Worm (Caenorhabditis elegans): ENCODE data around the gene col-9.

col-9 gene

DNA sequence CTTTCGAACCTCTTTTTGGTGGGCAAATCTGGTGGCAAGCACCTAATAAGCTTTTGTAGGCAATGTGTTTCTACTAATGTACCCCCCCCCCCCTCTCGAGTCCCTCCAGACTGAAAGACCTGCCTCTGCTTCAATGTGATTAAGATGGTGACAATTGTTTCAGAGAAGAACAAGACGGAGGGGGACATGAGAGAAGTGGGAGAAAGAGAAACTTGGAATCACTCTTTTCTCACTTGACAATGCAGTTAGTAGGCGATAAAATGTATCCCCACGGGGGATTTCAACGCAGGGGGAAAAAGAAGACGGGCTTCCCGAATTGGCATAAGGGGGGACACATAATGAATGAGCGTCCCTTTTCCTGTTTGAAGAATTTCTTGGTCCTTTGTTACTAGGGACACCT lies 42.4 kb downstream of the col-9 start:
- peak; percentile 59 for TF ChIP-seq lin-14 (GFP tag; optimal IDR thresholded peaks at IDR 0.05)
- no peak for TF ChIP-seq C34B4.2 (tag; optimal IDR thresholded peaks at IDR 0.05)
- no peak for TF ChIP-seq pag-3 (tag; optimal IDR thresholded peaks at IDR 0.05; ENCODE audit: borderline replicate concordance, insufficient read depth)
- TF ChIP-seq nhr-71 (tag; optimal IDR thresholded peaks at IDR 0.05) = peak; percentile 17
- TF ChIP-seq ceh-8 (GFP tag; optimal IDR thresholded peaks at IDR 0.05) = peak; percentile 20
- TF ChIP-seq isw-1 (GFP tag; IDR thresholded peaks at IDR 0.05) = no peak
- no peak for TF ChIP-seq tlp-1 (tag; optimal IDR thresholded peaks at IDR 0.05)

DNA sequence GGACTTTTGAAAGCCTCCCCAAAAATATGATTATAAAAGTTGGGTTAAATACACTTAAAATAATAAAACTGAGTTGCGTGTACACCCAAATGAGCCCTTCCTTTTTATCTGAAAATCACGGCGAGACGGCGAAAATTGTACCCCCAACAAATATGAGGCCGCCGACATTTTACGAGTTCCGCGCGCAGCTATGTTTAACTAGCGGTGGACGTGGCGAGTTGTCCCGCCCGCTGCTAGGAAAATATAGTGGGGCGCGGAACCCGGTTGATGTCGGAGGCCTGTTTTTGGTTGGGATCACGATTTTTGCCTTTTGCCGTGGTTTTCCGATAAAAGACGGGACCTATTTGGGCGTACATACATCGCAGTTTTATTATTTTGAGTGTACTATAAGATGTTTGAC lies 43.2 kb downstream of the col-9 start:
- TF ChIP-seq snpc-4 (tag; optimal IDR thresholded peaks at IDR 0.05) = peak; percentile 82
- no peak for TF ChIP-seq nhr-20 (tag; optimal IDR thresholded peaks at IDR 0.05)

DNA sequence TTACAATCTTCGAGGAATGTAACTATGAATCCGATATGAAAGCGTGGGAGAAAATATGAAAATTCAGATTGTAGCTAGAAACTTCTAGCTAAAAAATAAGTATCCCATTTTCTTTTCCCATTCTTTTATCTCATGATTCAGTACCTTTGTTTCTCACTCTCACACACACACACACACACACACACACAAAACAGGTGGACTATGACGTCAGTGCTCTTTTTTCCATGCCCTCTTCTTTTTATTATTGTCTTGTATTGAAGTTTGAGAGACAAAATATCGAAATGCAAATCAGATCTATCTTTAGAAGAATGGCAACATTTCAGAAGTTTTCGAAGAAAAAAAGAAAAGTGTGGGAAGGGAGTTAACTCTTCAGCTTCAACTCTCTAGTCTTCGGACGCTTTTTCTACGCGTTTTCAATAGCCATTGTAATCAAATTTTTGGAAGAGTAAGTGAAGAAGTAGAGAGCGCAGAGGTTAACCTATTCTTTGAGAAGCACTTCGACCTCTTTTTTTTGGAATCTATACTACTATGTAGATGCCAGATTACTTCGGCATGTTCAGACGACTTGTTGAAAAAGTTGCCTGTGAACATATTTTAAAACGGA lies 44.1 kb downstream of the col-9 start:
- TF ChIP-seq snu-23 (GFP tag; optimal IDR thresholded peaks at IDR 0.05) (peak; percentile 13), rnt-1 (tag; optimal IDR thresholded peaks at IDR 0.05) (peak; percentile 56), nhr-20 (tag; optimal IDR thresholded peaks at IDR 0.05) (no peak), nhr-71 (tag; optimal IDR thresholded peaks at IDR 0.05) (peak; percentile 52), lir-3 (tag; optimal IDR thresholded peaks at IDR 0.05; ENCODE audit: poor library complexity) (no peak), lin-14 (GFP tag; optimal IDR thresholded peaks at IDR 0.05) (peak; percentile 61), fkh-10 (GFP tag; optimal IDR thresholded peaks at IDR 0.05) (peak; percentile 65), irx-1 (tag; optimal IDR thresholded peaks at IDR 0.05) (no peak), nhr-19 (GFP tag; conservative IDR thresholded peaks at IDR 0.05) (peak; percentile 33; the same call in 1 of the 2 replicates), lsy-2 (tag; optimal IDR thresholded peaks at IDR 0.05) (peak; percentile 2 to 13)

DNA sequence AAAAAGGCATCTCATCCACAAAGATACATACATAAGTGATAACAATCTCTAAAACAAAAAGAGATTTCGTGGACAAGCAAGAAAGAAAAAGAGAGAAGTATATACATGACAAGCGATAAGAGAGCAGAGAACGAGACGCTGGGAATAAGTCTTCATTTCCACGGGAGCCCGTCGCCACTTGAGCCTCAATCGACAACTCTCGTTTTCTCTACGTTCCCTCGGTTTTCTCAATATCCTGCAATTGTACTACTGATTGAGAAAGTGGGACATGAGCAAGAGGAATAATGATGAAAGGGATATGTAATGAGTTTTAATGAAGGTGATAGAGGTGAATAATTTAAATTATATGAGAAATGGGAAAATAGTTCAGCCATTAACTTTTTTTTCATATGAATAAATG lies 47.7 kb downstream of the col-9 start:
- TF ChIP-seq aha-1 (tag; optimal IDR thresholded peaks at IDR 0.05) = no peak
- TF ChIP-seq nhr-237 (tag; optimal IDR thresholded peaks at IDR 0.05) = no peak
- TF ChIP-seq fkh-8 (tag; optimal IDR thresholded peaks at IDR 0.05) = no peak
- TF ChIP-seq snu-23 (GFP tag; optimal IDR thresholded peaks at IDR 0.05) = peak; percentile 22
- peak; percentile 41 for TF ChIP-seq nhr-71 (tag; optimal IDR thresholded peaks at IDR 0.05)
- TF ChIP-seq lin-14 (GFP tag; optimal IDR thresholded peaks at IDR 0.05) = peak; percentile 30
- peak; percentile 58 for TF ChIP-seq rnt-1 (tag; optimal IDR thresholded peaks at IDR 0.05)
- TF ChIP-seq ceh-82 (tag; optimal IDR thresholded peaks at IDR 0.05) = no peak
- TF ChIP-seq elt-3 (tag; optimal IDR thresholded peaks at IDR 0.05) = no peak
- TF ChIP-seq mef-2 (tag; optimal IDR thresholded peaks at IDR 0.05) = no peak
- TF ChIP-seq nhr-12 (tag; optimal IDR thresholded peaks at IDR 0.05) = no peak
- no peak for TF ChIP-seq alr-1 (tag; optimal IDR thresholded peaks at IDR 0.05; ENCODE audit: borderline replicate concordance)
- no peak for TF ChIP-seq hlh-17 (GFP tag; optimal IDR thresholded peaks at IDR 0.05; ENCODE audit: borderline replicate concordance)
- peak in 1 of 2 experiments; percentile 9 for TF ChIP-seq lsy-2 (tag; optimal IDR thresholded peaks at IDR 0.05)

DNA sequence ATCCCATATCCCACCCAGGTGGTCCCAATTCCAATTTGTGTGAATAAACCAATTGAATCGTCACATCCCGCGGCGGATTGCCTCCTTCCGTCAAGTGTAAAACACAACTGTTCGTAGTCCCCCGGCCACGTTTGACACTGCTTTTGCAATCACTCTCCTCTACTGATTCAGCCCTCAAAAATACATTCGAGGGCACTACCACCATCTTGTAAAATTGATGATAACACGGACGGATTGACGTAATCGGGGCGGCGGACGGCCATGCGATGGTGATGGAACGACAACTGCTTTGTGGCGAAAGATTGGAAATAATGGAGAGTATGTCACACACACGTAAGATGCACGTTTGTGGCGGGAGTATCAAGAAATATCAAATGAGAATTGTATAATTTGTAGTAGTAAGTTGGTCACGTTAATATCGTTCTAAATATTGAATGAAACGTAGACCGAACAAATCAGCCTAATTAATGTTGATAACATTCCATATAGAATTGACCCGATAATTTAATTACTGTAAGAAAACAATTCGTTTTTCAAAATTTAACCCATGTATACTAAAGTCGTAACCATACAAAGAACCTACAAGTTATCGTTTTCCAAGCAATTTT lies 48.6 kb downstream of the col-9 start:
- TF ChIP-seq nhr-19 (GFP tag; conservative IDR thresholded peaks at IDR 0.05) (peak; percentile 37), lin-14 (GFP tag; optimal IDR thresholded peaks at IDR 0.05) (peak; percentile 87), pax-3 (tag; optimal IDR thresholded peaks at IDR 0.05) (no peak), hlh-4 (tag; optimal IDR thresholded peaks at IDR 0.05) (no peak), snpc-4 (tag; optimal IDR thresholded peaks at IDR 0.05) (no peak), mdl-1 (tag; optimal IDR thresholded peaks at IDR 0.05) (peak in 1 of 2 experiments; percentile 3), rnt-1 (tag; optimal IDR thresholded peaks at IDR 0.05) (peak; percentile 83), ceh-90 (tag; optimal IDR thresholded peaks at IDR 0.05) (no peak), sup-37 (GFP tag; optimal IDR thresholded peaks at IDR 0.05) (no peak), nhr-71 (tag; optimal IDR thresholded peaks at IDR 0.05) (peak; percentile 66), ceh-82 (tag; optimal IDR thresholded peaks at IDR 0.05) (no peak), nhr-47 (tag; optimal IDR thresholded peaks at IDR 0.05) (no peak), vab-15 (tag; optimal IDR thresholded peaks at IDR 0.05) (no peak), ets-5 (GFP tag; IDR thresholded peaks at IDR 0.05) (no peak), unc-130 (tag; optimal IDR thresholded peaks at IDR 0.05) (peak; percentile 38), aha-1 (tag; optimal IDR thresholded peaks at IDR 0.05) (no peak), swsn-7 (tag; optimal IDR thresholded peaks at IDR 0.05) (peak; percentile 24), blmp-1 (tag; optimal IDR thresholded peaks at IDR 0.05) (no peak), fkh-8 (tag; optimal IDR thresholded peaks at IDR 0.05) (no peak), nhr-90 (tag; optimal IDR thresholded peaks at IDR 0.05; ENCODE audit: poor library complexity) (no peak), nhr-20 (tag; optimal IDR thresholded peaks at IDR 0.05) (peak; percentile 21), lsy-2 (tag; optimal IDR thresholded peaks at IDR 0.05) (peak in 1 of 2 experiments; percentile 21), skn-1 (tag; optimal IDR thresholded peaks at IDR 0.05) (peak; percentile 3), fkh-10 (GFP tag; optimal IDR thresholded peaks at IDR 0.05) (no peak), ceh-8 (GFP tag; optimal IDR thresholded peaks at IDR 0.05) (no peak), tbx-2 (tag; optimal IDR thresholded peaks at IDR 0.05) (no peak)

Data from whole organism, L1 larva.